Fruit fly (Drosophila melanogaster): ENCODE results near the gene CG14451.

CG14451 gene

dm6 chr3L:22717137-22717767 lies 4.6 kb downstream of the CG14451 start, which contains the start of the genes ArfGAP3 and CG32452 (continued):
- TF ChIP-seq Med (GFP tag) (peak; percentile 92), Xrp1 (GFP tag; IDR thresholded peaks at IDR 0.05) (peak; percentile 79), CG1024 (GFP tag; IDR thresholded peaks at IDR 0.05) (0 out of 2 replicates have a peak, but pooled peaks have one; percentile 28), cwo (GFP tag; optimal IDR thresholded peaks at IDR 0.05) (peak; percentile 22), CG4282 (GFP tag; optimal IDR thresholded peaks at IDR 0.05) (no peak), B-H2 (GFP tag; optimal IDR thresholded peaks at IDR 0.05) (peak; percentile 72), exex (tag; optimal IDR thresholded peaks at IDR 0.05) (peak; percentile 47), ssp (GFP tag; IDR thresholded peaks at IDR 0.05) (peak; percentile 74), CG18764 (GFP tag; optimal IDR thresholded peaks at IDR 0.05) (peak; percentile 59), Sox100B (GFP tag; optimal IDR thresholded peaks at IDR 0.05) (no peak), CG6813 (GFP tag; optimal IDR thresholded peaks at IDR 0.05) (peak; percentile 35), twi (tag; optimal IDR thresholded peaks at IDR 0.05) (peak; percentile 62), CG10267 (tag; optimal IDR thresholded peaks at IDR 0.05) (peak; percentile 91), Myb (GFP tag; optimal IDR thresholded peaks at IDR 0.05) (peak; percentile 66), CkIIα-i1 (GFP tag; IDR thresholded peaks at IDR 0.05) (no peak), zfh1 (GFP tag; IDR thresholded peaks at IDR 0.05) (peak; percentile 77; the same call in 2 of the 3 replicates), CG8281 (tag; optimal IDR thresholded peaks at IDR 0.05) (peak; percentile 38), CG15514 (GFP tag; optimal IDR thresholded peaks at IDR 0.05) (peak; percentile 97), CG33213 (GFP tag; optimal IDR thresholded peaks at IDR 0.05) (peak; percentile 47), so (GFP tag; IDR thresholded peaks at IDR 0.05) (0 out of 3 replicates have a peak, but pooled peaks have one; percentile 45), CG4617 (GFP tag; optimal IDR thresholded peaks at IDR 0.05; ENCODE audit: borderline replicate concordance) (no peak), HLHmδ (GFP tag; optimal IDR thresholded peaks at IDR 0.05) (peak; percentile 56), CG32532 (GFP tag; IDR thresholded peaks at IDR 0.05) (peak; percentile 82), tna (GFP tag; IDR thresholded peaks at IDR 0.05; ENCODE audit: partially characterized antibody) (no peak), Blimp-1 (GFP tag; optimal IDR thresholded peaks at IDR 0.05) (peak; percentile 68), CG2712 (tag; optimal IDR thresholded peaks at IDR 0.05) (peak; percentile 80), chinmo (GFP tag; IDR thresholded peaks at IDR 0.05; ENCODE audit: partially characterized antibody) (0 out of 4 replicates have a peak, but pooled peaks have one; percentile 54), CG34376 (GFP tag; optimal IDR thresholded peaks at IDR 0.05) (peak; percentile 55), ATbp (GFP tag; optimal IDR thresholded peaks at IDR 0.05) (peak; percentile 29), CG8388 (GFP tag; optimal IDR thresholded peaks at IDR 0.05) (peak; percentile 57), Optix (GFP tag; IDR thresholded peaks at IDR 0.05) (peak; percentile 32; the same call in 1 of the 3 replicates), salm (tag; optimal IDR thresholded peaks at IDR 0.05) (no peak), H2.0 (GFP tag; IDR thresholded peaks at IDR 0.05) (peak; percentile 59; the same call in 1 of the 2 replicates), Dref (GFP tag; IDR thresholded peaks at IDR 0.05) (peak; percentile 67), Dip3 (GFP tag; optimal IDR thresholded peaks at IDR 0.05) (peak; percentile 57), dimm (GFP tag; IDR thresholded peaks at IDR 0.05) (peak; percentile 22; the same call in 1 of the 2 replicates), kni (GFP tag; optimal IDR thresholded peaks at IDR 0.05) (peak; percentile 41), Deaf1 (tag; optimal IDR thresholded peaks at IDR 0.05) (peak; percentile 76), al (GFP tag; IDR thresholded peaks at IDR 0.05) (peak; percentile 70), Chrac-16 (GFP tag; optimal IDR thresholded peaks at IDR 0.05) (peak; percentile 80), CG2120 (GFP tag; optimal IDR thresholded peaks at IDR 0.05) (peak; percentile 82), CG1602 (GFP tag; optimal IDR thresholded peaks at IDR 0.05) (peak; percentile 74), CG3726 (GFP tag; IDR thresholded peaks at IDR 0.05) (no peak), Hmx (GFP tag; optimal IDR thresholded peaks at IDR 0.05) (no peak), bab2 (GFP tag; optimal IDR thresholded peaks at IDR 0.05) (peak; percentile 67), sna (GFP tag; IDR thresholded peaks at IDR 0.05; ENCODE audit: partially characterized antibody) (0 out of 2 replicates have a peak, but pooled peaks have one; percentile 46), Ets97D (GFP tag; optimal IDR thresholded peaks at IDR 0.05) (peak; percentile 66), lbe (GFP tag; optimal IDR thresholded peaks at IDR 0.05) (peak; percentile 31)
